Fruit fly (Drosophila melanogaster): ENCODE data around the gene CG17746.

CG17746 gene

DNA sequence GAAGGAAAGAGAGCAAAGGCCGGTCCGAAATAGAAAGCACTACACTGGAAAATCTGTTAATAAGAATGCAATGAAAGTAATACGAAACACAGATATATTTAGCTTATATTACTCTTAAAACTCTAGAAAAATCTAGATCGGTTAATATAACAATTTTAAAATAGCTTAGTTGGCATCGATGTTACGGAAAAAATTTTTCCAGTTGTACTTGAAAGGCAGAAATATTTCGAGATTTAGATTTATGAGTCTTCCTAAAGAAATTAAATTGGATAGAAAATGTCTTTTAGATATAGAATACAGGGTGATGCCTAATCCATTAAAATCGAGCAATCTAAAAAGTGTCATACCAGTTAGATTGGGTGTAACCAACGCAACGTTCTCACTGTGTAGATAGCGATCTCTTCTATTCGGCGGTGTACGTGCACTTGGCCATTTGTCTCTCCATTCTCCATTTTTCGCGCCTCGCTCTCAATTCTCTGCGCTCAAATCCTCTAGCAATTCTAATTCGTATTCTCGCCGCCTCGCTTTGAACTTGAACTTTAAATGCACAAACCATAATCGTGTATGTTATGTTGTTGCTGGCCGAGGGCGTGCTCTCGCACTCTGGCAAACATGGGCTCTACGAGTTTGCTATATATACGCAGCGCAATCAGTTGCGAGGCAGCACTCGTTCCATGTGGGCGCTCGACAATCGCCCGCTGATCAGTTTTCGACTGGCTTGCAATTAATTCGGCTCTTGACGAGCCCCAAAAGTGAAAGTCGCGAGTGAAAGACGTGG, 10.8 kb upstream of the CG17746 start (continued):
- peak; percentile 90 for TF ChIP-seq CG11695 (GFP tag; IDR thresholded peaks at IDR 0.05)
- peak; percentile 92 to 96 for TF ChIP-seq Pdp1 (GFP tag; optimal IDR thresholded peaks at IDR 0.05)
- peak; percentile 97 for TF ChIP-seq Atf-2 (GFP tag; optimal IDR thresholded peaks at IDR 0.05)
- peak; percentile 97 for TF ChIP-seq CG10979 (tag; optimal IDR thresholded peaks at IDR 0.05)
- peak; percentile 98 for TF ChIP-seq CG8924 (tag; optimal IDR thresholded peaks at IDR 0.05)
- TF ChIP-seq CG10654 (GFP tag; optimal IDR thresholded peaks at IDR 0.05): peak; percentile 83
- peak; percentile 67; the same call in 1 of the 2 replicates for TF ChIP-seq CG1024 (GFP tag; IDR thresholded peaks at IDR 0.05)
- TF ChIP-seq CG17568 (GFP tag; optimal IDR thresholded peaks at IDR 0.05): peak; percentile 83
- no peak for TF ChIP-seq CkIIα-i1 (GFP tag; IDR thresholded peaks at IDR 0.05)
- peak; percentile 86 for TF ChIP-seq tgo (GFP tag; IDR thresholded peaks at IDR 0.05)
- TF ChIP-seq Gsc (GFP tag; IDR thresholded peaks at IDR 0.05): peak; percentile 59
- peak; percentile 80 for TF ChIP-seq Fer2 (tag; optimal IDR thresholded peaks at IDR 0.05)
- TF ChIP-seq D (optimal IDR thresholded peaks at IDR 0.05): no peak
- peak; percentile 97 for TF ChIP-seq D (GFP tag; optimal IDR thresholded peaks at IDR 0.05)
- TF ChIP-seq CG2678 (tag; optimal IDR thresholded peaks at IDR 0.05): peak; percentile 97
- peak; percentile 88 for TF ChIP-seq H15 (GFP tag; IDR thresholded peaks at IDR 0.05)
- TF ChIP-seq crc (GFP tag; optimal IDR thresholded peaks at IDR 0.05): peak; percentile 92
- TF ChIP-seq Elba2 (GFP tag; optimal IDR thresholded peaks at IDR 0.05): peak; percentile 63
- TF ChIP-seq CG12071 (GFP tag; optimal IDR thresholded peaks at IDR 0.05): peak; percentile 67
- peak; percentile 94 for TF ChIP-seq Chrac-16 (GFP tag; optimal IDR thresholded peaks at IDR 0.05)
- no peak for TF ChIP-seq Lpt (GFP tag; optimal IDR thresholded peaks at IDR 0.05)
- TF ChIP-seq CG10267 (tag; optimal IDR thresholded peaks at IDR 0.05): peak; percentile 89
- peak; percentile 87 for TF ChIP-seq Bdp1 (GFP tag; optimal IDR thresholded peaks at IDR 0.05)
- TF ChIP-seq HmgZ (tag; optimal IDR thresholded peaks at IDR 0.05): peak; percentile 89
- no peak for TF ChIP-seq ash1 (GFP tag; optimal IDR thresholded peaks at IDR 0.05)
- no peak for TF ChIP-seq inv (GFP tag; IDR thresholded peaks at IDR 0.05; ENCODE audit: partially characterized antibody)
- TF ChIP-seq fd96Cb (tag; optimal IDR thresholded peaks at IDR 0.05): peak; percentile 93
- TF ChIP-seq tin (GFP tag; optimal IDR thresholded peaks at IDR 0.05): peak; percentile 96
- peak; percentile 88 for TF ChIP-seq CG6654 (GFP tag; optimal IDR thresholded peaks at IDR 0.05)
- peak; percentile 90 for TF ChIP-seq D19A (tag; optimal IDR thresholded peaks at IDR 0.05)
- TF ChIP-seq cato (GFP tag; optimal IDR thresholded peaks at IDR 0.05; ENCODE audit: borderline replicate concordance): peak; percentile 96
- TF ChIP-seq Deaf1 (tag; optimal IDR thresholded peaks at IDR 0.05): peak; percentile 70
- TF ChIP-seq cas (GFP tag; IDR thresholded peaks at IDR 0.05): 0 out of 2 replicates have a peak, but pooled peaks have one; percentile 29
- peak; percentile 95 for TF ChIP-seq CG17829 (tag; optimal IDR thresholded peaks at IDR 0.05)
- TF ChIP-seq CG4360 (GFP tag; IDR thresholded peaks at IDR 0.05): peak; percentile 68
- TF ChIP-seq Fer1 (GFP tag; optimal IDR thresholded peaks at IDR 0.05): peak; percentile 91
- TF ChIP-seq caup (GFP tag; optimal IDR thresholded peaks at IDR 0.05; ENCODE audit: severe bottlenecking): peak; percentile 91
- peak; percentile 18 for TF ChIP-seq CG13894 (tag; optimal IDR thresholded peaks at IDR 0.05)
- TF ChIP-seq CG7372 (GFP tag; IDR thresholded peaks at IDR 0.05): peak; percentile 82
- peak; percentile 96 for TF ChIP-seq slp2 (GFP tag; optimal IDR thresholded peaks at IDR 0.05)
- TF ChIP-seq dysf (GFP tag; IDR thresholded peaks at IDR 0.05): peak; percentile 93
- peak; percentile 44; the same call in 1 of the 2 replicates for TF ChIP-seq CG16779 (GFP tag; IDR thresholded peaks at IDR 0.05)
- TF ChIP-seq Med (GFP tag): peak; percentile 97
- peak; percentile 76 for TF ChIP-seq CG4707 (GFP tag; optimal IDR thresholded peaks at IDR 0.05)
- peak; percentile 19 to 69 for TF ChIP-seq insv (GFP tag; optimal IDR thresholded peaks at IDR 0.05)
- TF ChIP-seq CG8290 (GFP tag; optimal IDR thresholded peaks at IDR 0.05): peak; percentile 90
- peak; percentile 68 to 78 for TF ChIP-seq CG8290 (tag; optimal IDR thresholded peaks at IDR 0.05)
- TF ChIP-seq Mad (GFP tag; optimal IDR thresholded peaks at IDR 0.05): peak; percentile 92
- peak; percentile 96 for TF ChIP-seq Camta (GFP tag; optimal IDR thresholded peaks at IDR 0.05)
- TF ChIP-seq gcm2 (GFP tag; optimal IDR thresholded peaks at IDR 0.05): peak; percentile 90

Measured in whole organism, embryonic.